Fruit fly (Drosophila melanogaster) whole organism, prepupa: ENCODE data around the gene msi.

Experiments
- Blimp-1 ChIP-seq: fragments of 200-800 bp; sonication (Bioruptor generic); optimal IDR thresholded peaks from 3 replicates; lab custom pipeline; 2017; ENCODE audit warnings: missing biosample characterization, missing genetic modification characterization, mild to moderate bottlenecking, moderate library complexity, missing genetic modification reagents
- CG10669 ChIP-seq: fragments of 200-800 bp; sonication (Bioruptor generic); optimal IDR thresholded peaks from 3 replicates; lab custom pipeline; 2018; ENCODE audit warnings: missing biosample characterization, mild to moderate bottlenecking, missing genetic modification characterization, moderate library complexity
- CG11762 ChIP-seq: fragments of 200-800 bp; sonication (Bioruptor generic); optimal IDR thresholded peaks from 3 replicates; lab custom pipeline; 2016; ENCODE audit warnings: missing biosample characterization, missing genetic modification characterization; ENCODE audit not compliant: insufficient read depth
- CG11902 ChIP-seq: fragments of 200-800 bp; sonication (Bioruptor generic); optimal IDR thresholded peaks from 3 replicates; lab custom pipeline; 2016; ENCODE audit warnings: missing biosample characterization, missing genetic modification characterization
- CG15336 ChIP-seq: fragments of 200-800 bp; sonication (Bioruptor generic); IDR thresholded peaks from 2 replicates; pipeline ENCODE4 v1.3.6; 2022; ENCODE audit warnings: missing biosample characterization, missing genetic modification characterization
- CG1621 ChIP-seq: fragments of 200-800 bp; sonication (Bioruptor generic); optimal IDR thresholded peaks from 3 replicates; lab custom pipeline; 2018; ENCODE audit warnings: missing biosample characterization, mild to moderate bottlenecking, missing genetic modification characterization
- CG16779 ChIP-seq: fragments of 200-800 bp; sonication (Bioruptor generic); optimal IDR thresholded peaks from 3 replicates; lab custom pipeline; 2017; ENCODE audit warnings: missing biosample characterization, mild to moderate bottlenecking, missing genetic modification characterization
- CG31627 ChIP-seq: fragments of 200-800 bp; sonication (Bioruptor generic); optimal IDR thresholded peaks from 3 replicates; lab custom pipeline; 2016; ENCODE audit warnings: missing biosample characterization, missing genetic modification characterization
- CG32006 ChIP-seq: fragments of 200-800 bp; sonication (Bioruptor generic); optimal IDR thresholded peaks from 3 replicates; lab custom pipeline; 2017; ENCODE audit warnings: missing biosample characterization, mild to moderate bottlenecking, missing genetic modification characterization
- CG4318 ChIP-seq: fragments of 200-800 bp; sonication (Bioruptor generic); optimal IDR thresholded peaks from 3 replicates; lab custom pipeline; 2017; ENCODE audit warnings: missing biosample characterization, mild to moderate bottlenecking, missing genetic modification characterization
- CG6163 ChIP-seq: fragments of 200-800 bp; sonication (Bioruptor generic); IDR thresholded peaks from 3 replicates; pipeline ENCODE4 v1.3.6; 2022; ENCODE audit warnings: missing biosample characterization, missing genetic modification characterization
- CG6792 ChIP-seq: fragments of 200-800 bp; sonication (Bioruptor generic); optimal IDR thresholded peaks from 3 replicates; lab custom pipeline; 2016; ENCODE audit warnings: missing biosample characterization, missing genetic modification characterization
- CG6808 ChIP-seq: fragments of 200-800 bp; sonication (Bioruptor generic); optimal IDR thresholded peaks from 3 replicates; lab custom pipeline; 2017; ENCODE audit warnings: missing biosample characterization, missing genetic modification characterization, mild to moderate bottlenecking, moderate library complexity, missing genetic modification reagents
- CG6854 ChIP-seq: fragments of 200-800 bp; sonication (Bioruptor generic); optimal IDR thresholded peaks from 2 replicates; lab custom pipeline; 2017; ENCODE audit warnings: missing biosample characterization, mild to moderate bottlenecking, missing genetic modification characterization
- CG7368 ChIP-seq: fragments of 200-800 bp; sonication (Bioruptor generic); optimal IDR thresholded peaks from 3 replicates; lab custom pipeline; 2016; ENCODE audit warnings: missing biosample characterization, missing genetic modification characterization
- CG8119 ChIP-seq: fragments of 200-800 bp; sonication (Bioruptor generic); IDR thresholded peaks from 3 replicates; pipeline ENCODE4 v1.3.6; 2022; ENCODE audit warnings: missing biosample characterization, missing genetic modification characterization
- CG8319 ChIP-seq: fragments of 200-800 bp; sonication (Bioruptor generic); optimal IDR thresholded peaks from 3 replicates; lab custom pipeline; 2016; ENCODE audit warnings: missing biosample characterization, missing genetic modification characterization
- Eip75B ChIP-seq: fragments of 200-800 bp; sonication (Bioruptor generic); optimal IDR thresholded peaks from 3 replicates; lab custom pipeline; 2016; ENCODE audit warnings: missing biosample characterization, missing genetic modification characterization
- Eip78C ChIP-seq: fragments of 200-800 bp; sonication (Bioruptor generic); peaks from one replicate; lab custom pipeline; 2016; ENCODE audit warnings: missing biosample characterization, missing genetic modification characterization
- Eip93F ChIP-seq: fragments of 200-800 bp; sonication (Bioruptor generic); optimal IDR thresholded peaks from 2 replicates; lab custom pipeline; 2016; ENCODE audit warnings: missing biosample characterization, mild to moderate bottlenecking, missing genetic modification characterization
- Ets21C ChIP-seq: fragments of 200-800 bp; sonication (Bioruptor generic); optimal IDR thresholded peaks from 3 replicates; lab custom pipeline; 2016; ENCODE audit warnings: missing biosample characterization, missing genetic modification characterization
- Ets96B ChIP-seq: fragments of 200-800 bp; optimal IDR thresholded peaks from 2 replicates; lab custom pipeline; 2019; ENCODE audit warnings: missing biosample characterization, mild to moderate bottlenecking, missing genetic modification characterization, moderate library complexity
- Gug ChIP-seq: fragments of 200-800 bp; sonication (Bioruptor generic); IDR thresholded peaks from 2 replicates; pipeline ENCODE4 v1.3.6; 2022; ENCODE audit warnings: missing biosample characterization, missing genetic modification characterization
- Hr38 ChIP-seq: sonication (Bioruptor generic); optimal IDR thresholded peaks from 2 replicates; lab custom pipeline; 2016; ENCODE audit warnings: missing biosample characterization, missing genetic modification characterization
- Hr4 ChIP-seq: fragments of 200-800 bp; sonication (Bioruptor generic); optimal IDR thresholded peaks from 3 replicates; lab custom pipeline; 2016; ENCODE audit warnings: missing biosample characterization, missing genetic modification characterization
- Lpt ChIP-seq: fragments of 200-800 bp; sonication (Bioruptor generic); optimal IDR thresholded peaks from 3 replicates; lab custom pipeline; 2016; ENCODE audit warnings: missing biosample characterization, missing genetic modification characterization
- OdsH ChIP-seq: fragments of 200-800 bp; sonication (Bioruptor generic); optimal IDR thresholded peaks from 3 replicates; lab custom pipeline; 2016; ENCODE audit warnings: missing biosample characterization, missing genetic modification characterization
- Smox ChIP-seq: fragments of 200-800 bp; sonication (Bioruptor generic); optimal IDR thresholded peaks from 3 replicates; lab custom pipeline; 2016; ENCODE audit warnings: missing biosample characterization, missing genetic modification characterization
- Sox102F ChIP-seq: fragments of 200-800 bp; sonication (Bioruptor generic); optimal IDR thresholded peaks from 2 replicates; lab custom pipeline; 2016; ENCODE audit warnings: missing biosample characterization, mild to moderate bottlenecking, missing genetic modification characterization
- Sox14 ChIP-seq: fragments of 200-800 bp; sonication (Bioruptor generic); optimal IDR thresholded peaks from 3 replicates; lab custom pipeline; 2016; ENCODE audit warnings: missing biosample characterization, missing genetic modification characterization
- Sox15 ChIP-seq: fragments of 200-800 bp; sonication (Bioruptor generic); optimal IDR thresholded peaks from 3 replicates; lab custom pipeline; 2016; ENCODE audit warnings: missing biosample characterization, missing genetic modification characterization
- acj6 ChIP-seq: fragments of 200-800 bp; sonication (Bioruptor generic); optimal IDR thresholded peaks from 3 replicates; lab custom pipeline; 2016; ENCODE audit warnings: missing biosample characterization, missing genetic modification characterization
- dac ChIP-seq: fragments of 200-800 bp; sonication (Bioruptor generic); optimal IDR thresholded peaks from 2 replicates; lab custom pipeline; 2017; ENCODE audit warnings: missing biosample characterization, mild to moderate bottlenecking, missing genetic modification characterization
- dsx ChIP-seq: fragments of 200-800 bp; optimal IDR thresholded peaks from 3 replicates; lab custom pipeline; 2019; ENCODE audit warnings: missing biosample characterization, mild to moderate bottlenecking, missing genetic modification characterization, moderate library complexity; ENCODE audit not compliant: poor library complexity, severe bottlenecking
- eg ChIP-seq: fragments of 200-800 bp; sonication (Bioruptor generic); IDR thresholded peaks from 3 replicates; pipeline ENCODE4 v1.3.6; 2022; ENCODE audit warnings: missing biosample characterization, missing genetic modification characterization
- fd85E ChIP-seq: fragments of 200-800 bp; sonication (Bioruptor generic); optimal IDR thresholded peaks from 3 replicates; lab custom pipeline; 2016; ENCODE audit warnings: missing biosample characterization, missing genetic modification characterization
- lz ChIP-seq: fragments of 200-800 bp; sonication (Bioruptor generic); optimal IDR thresholded peaks from 3 replicates; lab custom pipeline; 2016; ENCODE audit warnings: missing biosample characterization, missing genetic modification characterization
- net ChIP-seq: fragments of 200-800 bp; sonication (Bioruptor generic); optimal IDR thresholded peaks from 3 replicates; lab custom pipeline; 2016; ENCODE audit warnings: missing biosample characterization, missing genetic modification characterization
- pdm3 ChIP-seq: fragments of 200-800 bp; sonication (Bioruptor generic); optimal IDR thresholded peaks from 3 replicates; lab custom pipeline; 2016; ENCODE audit warnings: missing biosample characterization, missing genetic modification characterization
- salr ChIP-seq, 2 experiments: fragments of 200-800 bp; sonication (Bioruptor generic); optimal IDR thresholded peaks; 3 replicates each; lab custom pipeline; 2016 to 2018; ENCODE audit warnings: missing biosample characterization in 2 of 2, missing genetic modification characterization in 2 of 2, mild to moderate bottlenecking in 1 of 2
- ss ChIP-seq, 2 experiments: fragments of 200-800 bp; sonication (Bioruptor generic); optimal IDR thresholded peaks; 2 replicates in 1 of 2; 3 replicates in 1 of 2; lab custom pipeline; 2017 to 2018; ENCODE audit warnings: mild to moderate bottlenecking in 2 of 2, missing biosample characterization in 2 of 2, missing genetic modification characterization in 2 of 2, moderate library complexity in 1 of 2
- svp ChIP-seq: fragments of 200-800 bp; sonication (Bioruptor generic); peaks from one replicate; lab custom pipeline; 2016; ENCODE audit warnings: missing biosample characterization, missing genetic modification characterization

Gene msi

DNA sequence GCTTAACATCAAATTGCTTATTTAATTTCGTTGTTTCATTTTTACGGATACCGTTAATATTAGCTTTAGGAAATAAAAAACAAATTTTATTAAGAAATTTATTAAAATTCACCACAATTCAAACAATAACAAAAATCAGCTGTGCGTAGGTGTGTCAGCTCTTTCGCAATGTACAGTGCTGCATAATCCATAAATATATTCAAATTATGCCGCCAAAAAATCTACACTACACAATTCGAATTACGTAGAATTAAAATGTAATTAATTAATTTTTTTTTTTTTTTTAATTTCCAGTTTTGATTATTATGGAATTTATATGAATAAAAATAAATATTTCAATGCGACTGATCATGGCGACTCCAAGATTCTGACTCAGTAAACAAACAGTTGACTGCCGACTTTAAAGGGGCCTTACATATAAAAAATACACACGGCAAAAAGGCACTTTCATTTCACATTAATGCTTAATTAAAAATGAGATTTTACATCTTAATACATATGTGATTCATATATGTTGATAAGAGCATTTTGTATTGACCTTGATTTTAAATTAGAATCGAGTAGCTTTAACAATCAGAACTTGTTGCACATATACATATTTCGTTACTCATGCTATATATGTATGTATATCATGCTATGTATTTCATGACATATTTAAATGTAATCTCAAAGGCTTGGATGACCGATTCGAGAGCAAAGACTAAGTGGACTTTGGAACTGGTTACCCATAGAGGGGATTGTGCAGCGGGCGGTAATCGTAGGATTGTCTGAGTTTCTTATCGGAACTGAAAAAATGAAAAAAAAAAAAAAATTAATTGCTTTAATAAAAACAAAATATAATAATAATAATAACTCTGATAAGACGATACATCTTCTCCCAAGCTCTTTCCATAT is 22.4 kb upstream of the msi start (continued):
- TF ChIP-seq Lpt (GFP tag; lab: Kevin White, UChicago) (peak; percentile 16), svp (GFP tag; lab: Kevin White, UChicago) (peak; percentile 75), dsx (GFP tag; lab: Kevin White, UChicago) (peak; percentile 47), CG31627 (GFP tag; lab: Kevin White, UChicago) (no peak), Gug (GFP tag; lab: Robert Waterston, UW) (no peak), Eip78C (GFP tag; lab: Kevin White, UChicago) (peak; percentile 71), CG8119 (GFP tag; lab: Robert Waterston, UW) (no peak), CG6808 (GFP tag; lab: Kevin White, UChicago) (peak; percentile 79), CG6163 (GFP tag; lab: Robert Waterston, UW) (no peak), Eip75B (peak; percentile 3), CG11762 (peak; percentile 11), fd85E (GFP tag; lab: Kevin White, UChicago) (no peak), Ets21C (no peak), Hr4 (GFP tag; lab: Kevin White, UChicago) (peak; percentile 9), lz (peak; percentile 1), net (peak; percentile 26), Sox102F (GFP tag; lab: Kevin White, UChicago) (peak; percentile 20)

- no peak for TF ChIP-seq CG15336 (GFP tag; lab: Robert Waterston, UW)
- TF ChIP-seq salr (GFP tag; optimal IDR thresholded peaks at IDR 0.05; lab: Kevin White, UChicago), result no peak
- TF ChIP-seq CG7368 (GFP tag; lab: Kevin White, UChicago), result no peak
- no peak for TF ChIP-seq CG6163 (GFP tag; lab: Robert Waterston, UW)
- TF ChIP-seq CG8319 (GFP tag; lab: Kevin White, UChicago), result no peak
- no peak for TF ChIP-seq Sox14
- no peak for TF ChIP-seq CG11902 (GFP tag; lab: Kevin White, UChicago)
- no peak for TF ChIP-seq net
- no peak for TF ChIP-seq Blimp-1
- no peak for TF ChIP-seq CG11762
These were observed 20.8 kb upstream of the msi start, which contains the start of gene CG33494 for dm6 chr3R:25495072-25495471. Gene CG33494, minus strand, starts transcription at chr3R:25495161.

- TF ChIP-seq Ets21C, result no peak
- no peak for TF ChIP-seq ss (GFP tag; optimal IDR thresholded peaks at IDR 0.05; lab: Kevin White, UChicago)
- TF ChIP-seq CG4318 (GFP tag; lab: Kevin White, UChicago), result no peak
- no peak for TF ChIP-seq fd85E (GFP tag; lab: Kevin White, UChicago)
- TF ChIP-seq Sox14, result no peak
- no peak for TF ChIP-seq Gug (GFP tag; lab: Robert Waterston, UW)
- TF ChIP-seq Eip78C (GFP tag; lab: Kevin White, UChicago), result no peak
- no peak for TF ChIP-seq CG6792 (GFP tag; lab: Kevin White, UChicago)
- TF ChIP-seq CG6854 (GFP tag; lab: Kevin White, UChicago), result no peak
- no peak for TF ChIP-seq CG8119 (GFP tag; lab: Robert Waterston, UW)
- TF ChIP-seq eg, result no peak
- TF ChIP-seq CG32006 (GFP tag; lab: Kevin White, UChicago), result no peak
- TF ChIP-seq dsx (GFP tag; lab: Kevin White, UChicago), result no peak
- no peak for TF ChIP-seq salr (GFP tag; optimal IDR thresholded peaks at IDR 0.05; lab: Kevin White, UChicago)
- TF ChIP-seq Sox15 (GFP tag; lab: Kevin White, UChicago), result no peak
- TF ChIP-seq Smox, result no peak
- no peak for TF ChIP-seq CG1621 (tag; lab: Kevin White, UChicago)
- TF ChIP-seq, all 60 proteins: peak for 0
These were observed 20.2 kb upstream of the msi start for dm6 chr3R:25495753-25496152.

DNA sequence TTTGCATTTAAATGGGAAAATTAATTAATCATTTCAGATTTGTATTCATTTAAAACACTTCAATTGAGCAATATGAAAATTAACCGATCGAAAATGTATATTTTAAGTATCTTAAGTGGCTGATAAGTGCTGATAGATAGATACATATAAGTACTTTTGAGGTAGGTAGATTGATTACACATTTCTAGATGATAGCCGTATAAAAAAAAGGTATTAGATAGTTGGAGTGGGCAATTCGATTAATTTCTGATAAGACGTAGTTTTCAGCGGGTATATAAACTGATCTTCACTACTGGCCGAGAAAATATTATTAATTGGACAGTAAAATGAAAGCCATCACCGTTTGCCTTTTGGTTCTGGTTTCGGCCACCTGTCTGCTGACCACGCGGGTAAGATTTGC is 11.0 kb upstream of the msi start, which contains the start of gene CG5107:
Gene CG5107 (plus strand): TSS at position 301 of the 400 bp plus-strand sequence.
- no peak for TF ChIP-seq Hr38 (GFP tag; lab: Kevin White, UChicago)
- TF ChIP-seq Ets96B (tag; lab: Kevin White, UChicago), result no peak
- TF ChIP-seq Sox14, result no peak
- TF ChIP-seq OdsH (GFP tag; lab: Kevin White, UChicago), result no peak
- no peak for TF ChIP-seq Eip78C (GFP tag; lab: Kevin White, UChicago)
- no peak for TF ChIP-seq CG15336 (GFP tag; lab: Robert Waterston, UW)
- TF ChIP-seq CG7368 (GFP tag; lab: Kevin White, UChicago), result no peak
- no peak for TF ChIP-seq dac (GFP tag; lab: Kevin White, UChicago)
- TF ChIP-seq net, result no peak
- no peak for TF ChIP-seq ss (GFP tag; optimal IDR thresholded peaks at IDR 0.05; lab: Kevin White, UChicago)
- TF ChIP-seq fd85E (GFP tag; lab: Kevin White, UChicago), result no peak
- TF ChIP-seq acj6 (GFP tag; lab: Kevin White, UChicago), result no peak
- TF ChIP-seq CG16779 (tag; lab: Kevin White, UChicago), result no peak
- TF ChIP-seq CG1621 (tag; lab: Kevin White, UChicago), result no peak
- no peak for TF ChIP-seq CG10669
- TF ChIP-seq Eip93F (GFP tag; lab: Kevin White, UChicago), result no peak
- no peak for TF ChIP-seq CG32006 (GFP tag; lab: Kevin White, UChicago)
- TF ChIP-seq pdm3 (GFP tag; lab: Kevin White, UChicago), result no peak
